Fruit fly (Drosophila melanogaster) whole organism, adult: ENCODE data around the gene Lam.

ENCODE experiments used
- CG11617 ChIP-seq: fragments of 200-800 bp; sonication (Bioruptor generic); optimal IDR thresholded peaks from 2 replicates; lab custom pipeline; 2017; ENCODE audit warnings: mild to moderate bottlenecking, missing biosample characterization, missing genetic modification reagents, missing genetic modification characterization
- CG12768 ChIP-seq: fragments of 200-800 bp; sonication (Bioruptor generic); optimal IDR thresholded peaks from 2 replicates; lab custom pipeline; 2017; ENCODE audit warnings: missing biosample characterization, missing genetic modification characterization, mild to moderate bottlenecking, moderate library complexity, missing genetic modification reagents
- CG14711 ChIP-seq: fragments of 200-800 bp; sonication (Bioruptor generic); optimal IDR thresholded peaks from 2 replicates; lab custom pipeline; 2018; ENCODE audit warnings: missing biosample characterization, mild to moderate bottlenecking, missing genetic modification characterization, moderate library complexity
- CG1620 ChIP-seq: fragments of 200-800 bp; sonication (Bioruptor generic); optimal IDR thresholded peaks from 2 replicates; lab custom pipeline; 2016; ENCODE audit warnings: missing biosample characterization, missing genetic modification characterization
- CG33017 ChIP-seq: fragments of 200-800 bp; sonication (Bioruptor generic); optimal IDR thresholded peaks from 2 replicates; lab custom pipeline; 2018; ENCODE audit warnings: missing biosample characterization, mild to moderate bottlenecking, missing genetic modification characterization, moderate library complexity
- CG5204 ChIP-seq: fragments of 200-800 bp; sonication (Bioruptor generic); optimal IDR thresholded peaks from 2 replicates; lab custom pipeline; 2016; ENCODE audit warnings: missing biosample characterization, missing genetic modification characterization
- CG7045 ChIP-seq: fragments of 200-800 bp; sonication (Bioruptor generic); optimal IDR thresholded peaks from 2 replicates; lab custom pipeline; 2017; ENCODE audit warnings: missing biosample characterization, mild to moderate bottlenecking, missing genetic modification characterization
- CG7101 ChIP-seq: fragments of 200-800 bp; sonication (Bioruptor generic); optimal IDR thresholded peaks from 2 replicates; lab custom pipeline; 2018; ENCODE audit warnings: missing biosample characterization, mild to moderate bottlenecking, missing genetic modification characterization, moderate library complexity
- Clk ChIP-seq: fragments of 200-800 bp; sonication (Bioruptor generic); optimal IDR thresholded peaks from 2 replicates; lab custom pipeline; 2017; ENCODE audit warnings: missing biosample characterization, missing genetic modification characterization
- Crg-1 ChIP-seq: fragments of 200-800 bp; sonication (Bioruptor generic); optimal IDR thresholded peaks from 2 replicates; lab custom pipeline; 2016; ENCODE audit warnings: missing biosample characterization, missing genetic modification characterization
- Hr96 ChIP-seq: fragments of 200-800 bp; sonication (Bioruptor generic); optimal IDR thresholded peaks from 2 replicates; lab custom pipeline; 2016; ENCODE audit warnings: missing biosample characterization, missing genetic modification characterization
- Mnt ChIP-seq: fragments of 200-800 bp; sonication (Bioruptor generic); optimal IDR thresholded peaks from 2 replicates; lab custom pipeline; 2016; ENCODE audit warnings: missing biosample characterization, mild to moderate bottlenecking, missing genetic modification characterization
- bab1 ChIP-seq: fragments of 200-800 bp; sonication (Bioruptor generic); optimal IDR thresholded peaks from 3 replicates; lab custom pipeline; 2019; ENCODE audit warnings: missing biosample characterization, mild to moderate bottlenecking, missing genetic modification characterization, moderate library complexity
- cic ChIP-seq: fragments of 200-800 bp; sonication (Bioruptor generic); optimal IDR thresholded peaks from 2 replicates; lab custom pipeline; 2017; ENCODE audit warnings: missing biosample characterization, mild to moderate bottlenecking, missing genetic modification characterization, moderate library complexity
- cnc ChIP-seq, 2 experiments: fragments of >200 bp; optimal IDR thresholded peaks; 2 replicates each; lab custom pipeline; 2017
- kay ChIP-seq: fragments of 200-800 bp; sonication (Bioruptor generic); peaks from one replicate; lab custom pipeline; 2016; ENCODE audit warnings: missing biosample characterization, missing genetic modification characterization, borderline replicate concordance
- ovo ChIP-seq: fragments of 200-800 bp; sonication (Bioruptor generic); optimal IDR thresholded peaks from 2 replicates; lab custom pipeline; 2016; ENCODE audit warnings: missing biosample characterization, missing genetic modification characterization
- pad ChIP-seq: fragments of 200-800 bp; sonication (Bioruptor generic); optimal IDR thresholded peaks from 3 replicates; lab custom pipeline; 2017; ENCODE audit warnings: missing biosample characterization, missing genetic modification characterization, mild to moderate bottlenecking, moderate library complexity, missing genetic modification reagents
- tj ChIP-seq: fragments of 200-800 bp; sonication (Bioruptor generic); optimal IDR thresholded peaks from 3 replicates; lab custom pipeline; 2017; ENCODE audit warnings: missing biosample characterization, mild to moderate bottlenecking, missing genetic modification characterization, moderate library complexity
- toe ChIP-seq: fragments of 200-800 bp; sonication (Bioruptor generic); optimal IDR thresholded peaks from 2 replicates; lab custom pipeline; 2016; ENCODE audit warnings: missing biosample characterization, missing genetic modification characterization

Gene Lam

dm6 chr2L:5520757-5521156 is 21.5 kb upstream of the Lam start:
- TF ChIP-seq Crg-1 (GFP tag; lab: Kevin White, UChicago) (no peak), CG7101 (tag; lab: Kevin White, UChicago) (no peak), toe (GFP tag; lab: Kevin White, UChicago) (no peak), Hr96 (GFP tag; lab: Kevin White, UChicago) (no peak), CG1620 (GFP tag; lab: Kevin White, UChicago) (no peak)

- peak; percentile 31 for TF ChIP-seq Crg-1 (GFP tag; lab: Kevin White, UChicago)
- TF ChIP-seq ovo = peak; percentile 14
- peak; percentile 78 for TF ChIP-seq CG14711
- peak; percentile 80 for TF ChIP-seq CG7045
- TF ChIP-seq pad (GFP tag; lab: Kevin White, UChicago) = peak; percentile 64
- TF ChIP-seq CG12768 = peak; percentile 77
- TF ChIP-seq CG33017 (tag; lab: Kevin White, UChicago) = peak; percentile 37
- TF ChIP-seq tj = peak; percentile 61
- no peak for TF ChIP-seq toe (GFP tag; lab: Kevin White, UChicago)
- TF ChIP-seq Clk (GFP tag; lab: Kevin White, UChicago) = peak; percentile 76
- peak; percentile 87 for TF ChIP-seq CG11617 (GFP tag; lab: Kevin White, UChicago)
- TF ChIP-seq Mnt (GFP tag; lab: Kevin White, UChicago) = peak; percentile 48
- peak; percentile 59 for TF ChIP-seq bab1 (GFP tag; lab: Kevin White, UChicago)
- peak; percentile 79 for TF ChIP-seq CG1620 (GFP tag; lab: Kevin White, UChicago)
- no peak for TF ChIP-seq CG5204 (GFP tag; lab: Kevin White, UChicago)
- TF ChIP-seq CG7101 (tag; lab: Kevin White, UChicago) = peak; percentile 83
- no peak for TF ChIP-seq Hr96 (GFP tag; lab: Kevin White, UChicago)
- no peak for TF ChIP-seq cic (GFP tag; lab: Kevin White, UChicago)
Measured at dm6 chr2L:5523848-5524473, 18.3 kb upstream of the Lam start, which contains the start of the genes Vps52 and Elp4. Gene Vps52, minus strand, starts transcription at chr2L:5523898. Gene Elp4, plus strand, starts transcription at chr2L:5524139.

- no peak for TF ChIP-seq pad (GFP tag; lab: Kevin White, UChicago)
- TF ChIP-seq cic (GFP tag; lab: Kevin White, UChicago) = no peak
- no peak for TF ChIP-seq CG11617 (GFP tag; lab: Kevin White, UChicago)
- peak; percentile 6 for TF ChIP-seq bab1 (GFP tag; lab: Kevin White, UChicago)
Measured at dm6 chr2L:5525723-5526122, 16.6 kb upstream of the Lam start, which contains the start of gene Cap-D3. Gene Cap-D3, plus strand, starts transcription at chr2L:5525905.

dm6 chr2L:5526738-5527137 is 15.5 kb upstream of the Lam start, which contains the start of gene Cox11:
Gene Cox11, plus strand, starts transcription at chr2L:5526957.
- TF ChIP-seq CG12768 = no peak
- no peak for TF ChIP-seq kay (GFP tag; lab: Kevin White, UChicago)
- no peak for TF ChIP-seq CG7101 (tag; lab: Kevin White, UChicago)
- TF ChIP-seq Crg-1 (GFP tag; lab: Kevin White, UChicago) = no peak
- no peak for TF ChIP-seq Clk (GFP tag; lab: Kevin White, UChicago)
- TF ChIP-seq ovo = no peak
- no peak for TF ChIP-seq cic (GFP tag; lab: Kevin White, UChicago)
- TF ChIP-seq CG14711 = no peak
- TF ChIP-seq Hr96 (GFP tag; lab: Kevin White, UChicago) = no peak
- no peak for TF ChIP-seq CG7045
- TF ChIP-seq cnc (optimal IDR thresholded peaks at IDR 0.05; lab: Kevin White, UChicago) = no peak

dm6 chr2L:5527861-5528260 is 14.4 kb upstream of the Lam start, which contains the start of gene CG31915:
Gene CG31915, plus strand, starts transcription at chr2L:5528123.
- TF ChIP-seq toe (GFP tag; lab: Kevin White, UChicago) (no peak), cnc (optimal IDR thresholded peaks at IDR 0.05; lab: Kevin White, UChicago) (no peak), CG1620 (GFP tag; lab: Kevin White, UChicago) (no peak), CG7101 (tag; lab: Kevin White, UChicago) (no peak), CG5204 (GFP tag; lab: Kevin White, UChicago) (no peak), Crg-1 (GFP tag; lab: Kevin White, UChicago) (no peak), cic (GFP tag; lab: Kevin White, UChicago) (no peak), CG7045 (no peak), bab1 (GFP tag; lab: Kevin White, UChicago) (no peak), CG11617 (GFP tag; lab: Kevin White, UChicago) (no peak), pad (GFP tag; lab: Kevin White, UChicago) (no peak), Mnt (GFP tag; lab: Kevin White, UChicago) (no peak), Hr96 (GFP tag; lab: Kevin White, UChicago) (no peak), ovo (no peak), CG12768 (no peak)

- TF ChIP-seq tj (no peak), CG14711 (no peak), Clk (GFP tag; lab: Kevin White, UChicago) (no peak), Crg-1 (GFP tag; lab: Kevin White, UChicago) (no peak), Mnt (GFP tag; lab: Kevin White, UChicago) (no peak), pad (GFP tag; lab: Kevin White, UChicago) (no peak), CG7045 (no peak), CG11617 (GFP tag; lab: Kevin White, UChicago) (no peak), bab1 (GFP tag; lab: Kevin White, UChicago) (no peak), Hr96 (GFP tag; lab: Kevin White, UChicago) (no peak), toe (GFP tag; lab: Kevin White, UChicago) (no peak), CG5204 (GFP tag; lab: Kevin White, UChicago) (no peak), cic (GFP tag; lab: Kevin White, UChicago) (no peak)
Measured at dm6 chr2L:5532061-5532460, 10.2 kb upstream of the Lam start, which contains the start of gene Coq6. Gene Coq6, minus strand, starts transcription at chr2L:5532223.
